Fruit fly (Drosophila melanogaster): ENCODE results near the gene Grip75.

The Grip75 gene

DNA sequence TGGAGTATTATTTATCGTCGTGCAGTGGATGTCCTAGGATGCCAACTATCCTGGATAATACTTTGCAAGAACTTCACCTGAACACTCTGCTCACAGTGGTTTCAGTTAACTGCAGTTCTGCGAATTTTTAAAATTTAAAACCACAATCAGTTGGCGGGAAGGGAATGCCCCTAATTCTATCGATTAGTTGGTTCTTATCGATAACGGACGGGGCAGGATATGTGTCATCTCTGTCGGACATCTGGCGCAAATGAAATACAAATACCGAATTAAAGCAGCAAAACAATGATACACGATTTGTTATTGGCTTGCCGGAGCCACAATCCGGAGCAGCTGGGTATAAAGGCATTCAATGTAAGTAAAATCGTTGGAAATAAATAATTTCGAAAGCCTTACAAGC is at the start of gene Grip75:
Gene Grip75 (plus strand): TSS at position 223 of the 400 bp plus-strand sequence.
- TF ChIP-seq noc (tag; optimal IDR thresholded peaks at IDR 0.05) = no peak

DNA sequence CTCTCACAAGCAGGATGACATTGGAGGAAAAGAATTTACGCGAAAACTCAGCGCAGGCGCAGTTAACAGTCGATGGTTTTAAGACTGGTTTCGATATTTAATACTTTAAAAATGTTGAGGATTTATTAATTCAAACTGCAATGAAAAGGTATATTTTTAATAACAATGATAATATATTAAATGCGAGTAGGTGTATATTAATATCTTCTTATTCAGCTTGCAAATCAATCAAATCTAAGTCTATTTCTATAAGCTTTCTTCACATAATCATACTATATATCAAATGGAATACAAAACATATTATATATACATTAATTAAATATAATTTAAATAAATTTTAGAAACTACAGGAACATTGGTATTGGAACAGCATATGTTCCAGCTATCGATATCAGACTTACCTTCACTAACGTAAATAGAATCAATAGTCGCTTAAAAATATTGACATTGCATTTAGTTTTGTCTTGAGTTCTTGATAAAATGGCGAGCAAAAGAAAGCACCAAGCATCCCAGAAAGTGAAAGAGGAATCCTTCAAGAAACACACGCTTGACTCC is 47.4 kb upstream of the Grip75 start, which contains the start of the genes TBC1D16 and holn1:
Gene TBC1D16 (minus strand): TSS at position 51 of the 555 bp plus-strand sequence.
Gene holn1 (plus strand): TSS at position 390 of the 555 bp plus-strand sequence.
- no peak for TF ChIP-seq noc (tag; optimal IDR thresholded peaks at IDR 0.05)

DNA sequence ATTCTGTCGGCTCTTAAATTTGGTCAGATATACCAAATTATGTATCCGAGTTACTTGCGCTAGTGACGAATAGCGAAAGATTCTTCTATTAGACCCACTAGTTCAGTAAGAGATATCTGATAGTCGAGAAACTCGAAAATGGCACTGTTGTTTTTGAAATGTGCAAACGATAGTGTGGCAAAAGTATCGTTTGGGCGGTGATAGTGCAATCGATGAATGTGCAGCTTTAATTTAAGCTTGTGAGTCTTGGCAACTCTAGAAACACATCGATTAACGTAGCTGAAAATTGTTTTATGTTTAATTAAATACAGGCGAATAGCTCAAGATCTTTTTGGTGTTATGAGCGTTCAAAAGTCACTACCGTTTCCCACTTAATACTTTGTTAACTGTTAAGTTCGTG is 45.8 kb upstream of the Grip75 start, which contains the start of gene STUB1:
Gene STUB1 (plus strand): TSS at position 232 of the 400 bp plus-strand sequence.
- no peak for TF ChIP-seq noc (tag; optimal IDR thresholded peaks at IDR 0.05)

DNA sequence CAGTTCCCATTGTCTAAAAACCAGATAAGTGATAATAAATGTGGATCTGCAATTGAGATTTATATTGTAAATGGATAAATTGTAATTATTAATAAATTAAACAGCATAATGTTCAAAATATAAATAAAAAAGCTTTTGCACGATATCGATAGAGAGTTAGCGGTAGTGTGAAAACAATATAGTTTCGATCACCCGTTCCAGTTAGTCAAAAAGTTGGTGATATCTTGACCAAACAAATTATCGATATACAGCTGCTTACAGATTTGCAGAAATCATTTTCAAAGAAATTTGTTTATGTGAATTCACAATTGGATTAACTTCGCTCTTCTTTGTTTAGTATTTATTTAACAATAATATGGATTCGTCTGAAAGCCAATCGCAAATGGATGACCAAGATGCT is 43.9 kb upstream of the Grip75 start, which contains the start of gene Nse4:
Gene Nse4 (plus strand): TSS at position 267 of the 400 bp plus-strand sequence.
- TF ChIP-seq noc (tag; optimal IDR thresholded peaks at IDR 0.05) = no peak

DNA sequence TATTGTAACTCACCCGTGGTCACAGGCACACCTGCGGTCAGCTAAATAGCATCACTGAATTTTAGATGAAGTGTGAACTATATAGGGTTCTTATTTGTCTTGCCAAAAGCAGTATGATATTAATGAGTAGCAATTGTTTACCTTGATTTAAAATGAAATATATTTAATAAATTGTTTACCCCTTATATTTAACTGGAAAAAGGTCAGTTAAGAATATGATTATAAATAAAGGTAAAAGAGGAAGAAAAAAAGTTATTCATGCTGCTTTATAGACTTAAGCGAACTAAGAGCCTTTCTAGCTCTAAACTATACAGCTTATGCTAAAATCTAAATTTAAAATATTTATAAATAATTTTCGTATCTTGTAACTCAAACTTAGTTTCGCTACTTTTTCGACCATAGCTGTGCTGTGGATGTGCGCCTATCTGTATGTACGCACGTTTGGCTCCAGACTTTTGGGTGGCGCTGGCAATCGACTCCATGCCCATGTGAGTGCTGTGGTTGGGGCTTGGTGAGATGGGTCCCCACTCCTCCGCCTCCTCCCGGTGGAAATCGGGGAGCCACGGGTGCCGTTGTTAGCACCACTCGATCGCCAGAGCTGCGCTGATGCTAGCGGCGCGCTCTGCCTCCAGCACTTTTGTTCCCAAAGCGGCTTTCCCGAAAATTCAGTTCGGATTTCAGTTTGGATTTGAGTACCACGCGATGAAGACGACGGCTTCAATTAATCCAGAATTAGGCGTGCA is 40.9 kb upstream of the Grip75 start, which contains the start of gene loh:
Gene loh (plus strand): TSS at position 487 of the 743 bp plus-strand sequence.
- TF ChIP-seq noc (tag; optimal IDR thresholded peaks at IDR 0.05) = no peak

DNA sequence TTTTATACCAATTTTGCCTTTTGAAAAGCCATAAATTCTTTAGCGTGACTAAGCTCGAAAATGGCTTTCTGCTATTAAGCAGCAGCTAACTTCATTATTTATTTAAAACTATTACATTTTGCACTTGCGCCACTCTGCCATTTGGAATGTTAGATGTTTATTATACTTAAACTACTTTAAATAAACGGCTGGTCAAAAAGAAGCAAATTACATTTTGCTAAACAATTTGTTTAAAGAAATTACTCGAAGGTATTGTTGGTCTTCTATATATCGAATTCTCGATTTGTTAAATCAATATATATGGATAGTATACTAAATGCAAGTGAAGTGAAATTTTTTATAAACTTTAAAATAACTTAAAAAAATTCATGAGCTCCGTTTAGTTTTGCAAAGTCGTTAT is 30.8 kb upstream of the Grip75 start, which contains the start of gene ppk10:
Gene ppk10 (minus strand): TSS at position 101 of the 400 bp plus-strand sequence.
- no peak for TF ChIP-seq noc (tag; optimal IDR thresholded peaks at IDR 0.05)

DNA sequence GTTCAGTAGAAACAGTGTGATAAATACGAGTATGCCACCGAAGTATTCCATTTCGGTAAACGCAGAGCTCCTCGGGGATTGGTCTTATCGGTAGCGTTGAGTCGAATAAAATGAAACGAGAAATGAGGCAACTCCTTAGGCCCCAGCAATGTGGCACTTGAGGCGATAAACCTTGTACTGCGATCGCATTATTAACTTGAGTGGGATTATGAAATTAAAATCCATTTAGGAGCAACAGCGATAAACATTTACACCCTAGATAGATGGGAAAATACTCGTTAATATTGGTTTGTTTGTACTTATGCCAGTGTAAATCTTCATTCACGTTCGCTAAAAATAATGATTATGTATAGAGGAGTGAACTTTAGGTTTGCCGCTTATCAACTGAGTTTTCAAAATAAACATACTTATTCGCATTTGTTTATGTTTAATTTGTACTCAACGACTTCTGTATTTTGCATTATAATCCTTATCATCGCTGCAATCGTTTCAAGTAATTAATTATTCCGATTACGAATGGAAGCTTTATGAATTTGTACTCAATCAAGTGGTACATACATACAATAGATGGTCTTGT is 27.1 kb upstream of the Grip75 start:
- TF ChIP-seq noc (tag; optimal IDR thresholded peaks at IDR 0.05) = peak; percentile 56

DNA sequence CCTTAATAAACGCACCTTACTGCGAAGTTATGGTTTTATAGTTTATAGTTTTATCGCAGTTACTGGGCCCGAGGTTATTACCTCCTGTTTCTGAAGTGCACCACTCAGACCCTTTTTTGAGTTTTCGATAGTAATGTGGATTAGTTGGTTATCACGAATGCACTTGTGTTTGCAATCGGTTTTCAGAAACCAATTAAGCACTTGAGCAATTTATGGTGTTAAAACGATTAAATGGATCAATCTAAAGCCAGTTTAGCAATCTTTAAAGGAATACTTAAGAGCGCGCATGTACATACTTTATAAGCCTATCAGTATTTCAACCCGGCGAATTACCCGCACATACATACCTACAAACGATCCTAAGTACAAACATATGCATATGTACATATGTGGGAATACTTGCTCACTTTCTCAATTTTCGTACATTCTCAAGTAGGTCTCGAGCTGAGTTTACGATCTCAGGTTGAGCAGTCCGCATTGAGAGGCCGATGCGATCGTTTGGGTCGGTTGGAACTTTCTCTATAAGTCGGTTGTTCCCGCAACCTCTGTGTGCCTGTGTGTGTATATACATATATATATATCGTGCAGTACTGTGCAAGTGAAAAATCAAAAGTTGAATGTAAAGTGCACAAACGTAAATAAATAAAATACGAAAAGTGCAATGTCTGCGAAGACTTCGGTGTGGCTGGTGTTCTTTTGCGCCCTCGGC is 25.8 kb upstream of the Grip75 start, which contains the start of the genes LManI and LManII:
Gene LManI (minus strand): TSS at position 51 of the 709 bp plus-strand sequence.
Gene LManII (plus strand): TSS at position 468 of the 709 bp plus-strand sequence.
- no peak for TF ChIP-seq noc (tag; optimal IDR thresholded peaks at IDR 0.05)

DNA sequence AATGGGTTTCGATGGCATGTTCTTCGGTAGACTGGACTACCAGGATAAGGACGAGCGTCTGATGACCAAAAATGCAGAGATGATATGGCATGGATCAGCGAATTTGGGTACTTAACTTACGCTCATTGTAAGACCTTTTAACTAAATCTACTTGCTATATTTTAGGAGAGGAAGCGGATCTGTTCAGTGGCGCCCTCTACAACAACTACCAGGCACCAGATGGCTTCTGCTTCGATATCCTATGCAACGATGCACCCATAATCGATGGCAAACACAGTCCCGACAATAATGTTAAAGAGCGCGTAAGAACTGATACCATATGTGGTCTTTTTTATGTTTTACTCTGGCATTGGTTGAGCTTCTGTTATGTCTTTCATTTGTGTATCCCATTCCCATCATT is 24.1 kb upstream of the Grip75 start:
- TF ChIP-seq noc (tag; optimal IDR thresholded peaks at IDR 0.05) = no peak

DNA sequence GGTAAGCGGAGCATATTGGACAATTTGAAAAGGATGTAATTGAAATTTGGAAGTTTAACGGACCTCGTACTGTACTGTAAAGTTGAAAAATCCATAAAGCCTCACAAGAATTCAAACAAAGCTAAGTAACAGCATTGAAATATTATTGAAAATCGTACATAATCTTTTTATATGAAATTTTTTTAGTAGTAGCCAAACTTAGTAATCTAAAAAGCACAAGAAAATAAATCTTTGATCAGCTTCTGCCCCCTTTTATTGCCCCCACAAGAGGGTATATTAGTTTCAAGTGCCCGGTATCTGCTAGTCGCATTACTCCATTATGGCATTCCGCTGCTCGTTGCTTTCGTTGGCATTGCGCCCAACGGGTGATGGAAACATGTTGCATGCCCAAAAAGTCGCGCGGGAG is 16.2 kb upstream of the Grip75 start:
- no peak for TF ChIP-seq noc (tag; optimal IDR thresholded peaks at IDR 0.05)

DNA sequence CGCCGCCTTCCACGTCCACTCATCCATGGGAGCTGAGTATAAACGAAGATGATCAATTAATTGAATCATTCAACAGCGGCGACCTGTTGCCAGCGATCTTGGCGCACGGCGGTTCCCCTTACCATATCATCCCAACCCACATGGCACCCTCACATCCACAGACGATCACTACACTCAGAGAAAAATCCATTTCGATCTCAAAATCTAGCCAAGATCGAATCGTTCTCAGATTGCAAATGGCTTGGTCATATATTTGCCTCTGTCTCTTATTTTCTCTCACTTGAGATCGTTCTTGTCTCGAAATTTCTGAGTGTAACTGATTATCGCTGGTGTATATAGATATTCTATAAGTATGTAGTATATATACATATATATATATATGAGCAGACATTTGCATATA is 14.7 kb upstream of the Grip75 start:
- peak; percentile 66 for TF ChIP-seq noc (tag; optimal IDR thresholded peaks at IDR 0.05)

DNA sequence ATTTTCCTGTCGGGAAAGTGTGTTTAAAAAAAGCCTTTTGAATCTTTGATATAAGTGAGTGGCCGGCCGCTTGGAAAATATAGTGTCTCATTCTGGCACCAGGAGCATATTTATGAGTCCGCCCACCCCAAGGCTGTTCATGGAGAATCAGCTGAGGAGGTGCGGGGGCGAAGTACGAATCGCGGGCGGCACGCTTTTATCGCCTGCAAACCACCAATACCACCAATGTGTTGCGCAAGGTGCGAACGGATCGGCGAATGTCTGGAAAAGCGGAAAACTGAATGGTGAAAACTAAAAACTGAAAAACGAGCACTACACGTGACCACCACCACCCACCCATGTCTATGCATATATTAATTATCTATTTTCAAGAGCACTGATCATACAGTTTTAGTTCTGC is 14.1 kb upstream of the Grip75 start:
- no peak for TF ChIP-seq noc (tag; optimal IDR thresholded peaks at IDR 0.05)

DNA sequence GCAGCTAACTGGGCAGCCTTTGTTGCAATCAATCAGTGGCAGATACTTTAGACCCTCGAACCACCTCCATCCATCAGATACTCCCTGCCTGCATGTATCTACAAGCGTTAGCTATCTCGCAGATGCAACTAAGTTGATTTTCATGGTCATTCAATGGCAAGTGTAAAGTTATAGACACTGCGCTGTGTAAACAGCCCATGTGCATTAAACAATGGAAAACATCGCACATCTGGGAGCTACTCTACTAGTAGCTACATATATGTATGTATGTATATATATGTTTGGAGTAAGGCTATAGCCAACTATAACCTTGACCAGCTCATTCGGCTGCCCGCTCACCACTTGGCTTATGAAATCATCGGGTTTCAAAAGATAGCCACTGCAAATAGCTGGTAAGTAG is 12.9 kb upstream of the Grip75 start:
- TF ChIP-seq noc (tag; optimal IDR thresholded peaks at IDR 0.05) = no peak

DNA sequence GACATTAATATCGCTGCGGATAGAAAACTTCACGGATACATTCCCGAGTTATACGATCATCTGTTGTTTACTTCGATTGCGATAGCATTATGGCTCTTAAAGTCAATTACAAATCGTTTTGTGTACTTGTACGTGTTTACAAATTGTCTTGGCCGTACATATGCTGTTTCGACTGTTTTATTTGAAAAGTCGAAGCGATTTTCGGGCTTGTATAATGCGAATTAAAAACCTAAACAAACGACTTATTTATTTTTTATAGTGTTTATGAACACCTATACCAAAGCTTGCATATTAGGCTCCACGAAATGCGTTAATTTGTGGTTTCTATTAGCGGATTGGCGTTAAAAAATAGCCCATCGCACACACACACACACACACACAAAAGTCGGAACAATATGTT is 10.8 kb upstream of the Grip75 start:
- TF ChIP-seq noc (tag; optimal IDR thresholded peaks at IDR 0.05) = no peak

DNA sequence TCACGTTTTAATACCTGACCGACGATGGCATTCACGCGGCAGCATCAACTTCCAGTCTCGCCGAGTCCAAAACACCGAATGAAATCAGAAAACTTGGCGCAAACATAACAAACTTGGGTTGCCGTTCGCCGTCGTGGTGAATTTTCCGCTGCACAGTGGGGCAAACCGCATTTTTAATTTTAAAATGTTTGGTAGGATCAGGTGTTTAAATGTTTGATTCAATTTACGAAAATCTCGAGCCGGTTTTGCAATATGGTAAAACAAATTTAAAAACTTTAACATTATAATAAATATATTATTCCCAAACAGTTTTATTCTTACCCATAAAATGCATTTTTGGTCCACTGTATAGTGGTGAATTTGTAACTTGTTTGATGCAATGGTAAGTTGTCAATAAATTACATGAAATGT is 8.8 kb upstream of the Grip75 start, which contains the start of gene RluA-1:
Gene RluA-1 (minus strand): TSS at position 82 of the 411 bp plus-strand sequence.
- TF ChIP-seq noc (tag; optimal IDR thresholded peaks at IDR 0.05) = peak; percentile 71

DNA sequence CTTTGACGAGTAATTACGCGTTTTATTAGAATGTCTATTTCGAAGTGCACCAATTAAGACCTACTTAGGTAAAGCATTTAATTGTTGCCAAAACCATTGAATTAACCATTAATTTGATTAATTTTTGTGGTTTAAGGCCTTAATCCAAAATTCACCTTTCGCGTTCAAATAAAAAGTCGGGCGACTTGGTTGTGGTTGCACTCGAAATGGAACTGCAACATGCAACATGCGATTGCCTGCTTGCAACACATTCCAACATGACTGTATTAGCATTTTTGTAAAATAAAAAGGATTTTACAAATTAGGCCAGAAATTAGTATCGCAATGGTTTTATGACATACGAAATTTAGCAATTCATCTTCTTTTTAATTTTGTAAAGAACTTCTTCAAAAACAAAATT is 8.3 kb upstream of the Grip75 start:
- no peak for TF ChIP-seq noc (tag; optimal IDR thresholded peaks at IDR 0.05)

Measured in whole organism, larva.